Worm (Caenorhabditis elegans): ENCODE data around the gene dars-1.
A peak's percentile ranks its signal among the peaks of the same experiment; 100 is the strongest.

The dars-1 gene

DNA sequence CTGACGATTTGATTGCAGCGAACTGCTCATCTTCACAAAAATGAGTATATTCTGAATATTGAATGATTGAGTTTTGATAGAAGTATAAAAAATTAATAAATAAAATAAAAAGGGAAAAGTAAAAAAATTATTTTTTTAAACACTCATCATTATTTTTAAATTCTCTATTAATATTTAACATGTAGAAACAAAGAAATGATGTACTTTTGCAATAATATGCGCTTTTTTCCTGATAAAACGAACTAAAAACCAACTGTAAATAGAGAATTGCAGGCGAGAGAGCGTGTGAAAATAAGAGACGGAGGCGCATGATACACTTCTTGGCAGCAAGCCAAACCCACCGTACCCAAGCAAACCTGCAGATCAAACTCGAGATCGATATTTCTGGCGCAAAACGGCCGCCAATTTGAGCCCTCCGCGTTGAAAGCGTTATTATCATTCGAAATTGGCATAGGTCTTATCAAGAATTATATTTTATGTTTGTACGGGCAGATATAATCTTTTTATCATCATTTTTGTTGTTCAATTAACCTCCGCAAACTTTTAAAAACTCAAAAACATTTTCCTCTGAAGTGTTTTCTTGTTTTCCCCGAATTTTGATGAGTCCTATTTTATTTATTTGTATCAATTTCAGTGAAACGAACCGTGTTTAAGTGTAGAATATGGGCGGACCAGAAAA, 34.9 kb downstream of the dars-1 start, which contains the start of the genes rheb-1 and spk-1 (continued):
- TF ChIP-seq lsy-27 (tag; optimal IDR thresholded peaks at IDR 0.05; ENCODE audit: borderline replicate concordance, insufficient read depth) (peak; percentile 1), let-526 (GFP tag; IDR thresholded peaks at IDR 0.05) (peak; percentile 48; the same call in 1 of the 2 replicates), F49E8.2 (tag; optimal IDR thresholded peaks at IDR 0.05; ENCODE audit: insufficient read depth) (peak; percentile 77), mcd-1 (GFP tag; IDR thresholded peaks at IDR 0.05) (peak; percentile 89), F52B5.7 (tag; optimal IDR thresholded peaks at IDR 0.05) (peak; percentile 38), ceh-27 (GFP tag; optimal IDR thresholded peaks at IDR 0.05) (peak; percentile 86), zim-3 (tag; optimal IDR thresholded peaks at IDR 0.05) (no peak), lin-26 (GFP tag; IDR thresholded peaks at IDR 0.05) (peak; percentile 60; the same call in 1 of the 2 replicates), C06A6.2 (GFP tag; conservative IDR thresholded peaks at IDR 0.05) (peak; percentile 73), ets-4 (GFP tag; optimal IDR thresholded peaks at IDR 0.05) (peak; percentile 79), somi-1 (GFP tag; optimal IDR thresholded peaks at IDR 0.05) (peak; percentile 76), snpc-3.4 (tag; optimal IDR thresholded peaks at IDR 0.05) (peak; percentile 82), athp-1 (tag; optimal IDR thresholded peaks at IDR 0.05) (peak; percentile 86), K11D2.4 (GFP tag; IDR thresholded peaks at IDR 0.05) (peak; percentile 65), unc-62 (GFP tag; optimal IDR thresholded peaks at IDR 0.05) (peak; percentile 63), ceh-79 (tag; optimal IDR thresholded peaks at IDR 0.05) (no peak), B0261.1 (tag; optimal IDR thresholded peaks at IDR 0.05) (peak; percentile 7), F33H1.4 (GFP tag; IDR thresholded peaks at IDR 0.05) (peak; percentile 72), Y79H2A.3 (GFP tag; conservative IDR thresholded peaks at IDR 0.05) (0 out of 2 replicates have a peak, but pooled peaks have one; percentile 33), mxl-1 (tag; optimal IDR thresholded peaks at IDR 0.05) (no peak), hmg-20 (GFP tag; IDR thresholded peaks at IDR 0.05) (no peak), mel-28 (tag; optimal IDR thresholded peaks at IDR 0.05; ENCODE audit: borderline replicate concordance) (no peak), lin-35 (GFP tag; optimal IDR thresholded peaks at IDR 0.05) (peak in 1 of 3 experiments; percentile 58), pha-4 (tag; optimal IDR thresholded peaks at IDR 0.05) (peak; percentile 33), attf-6 (GFP tag; IDR thresholded peaks at IDR 0.05) (peak; percentile 22; the same call in 1 of the 2 replicates), K12H6.12 (tag; optimal IDR thresholded peaks at IDR 0.05) (peak; percentile 76), egl-18 (GFP tag; IDR thresholded peaks at IDR 0.05) (no peak), nfya-2 (GFP tag; IDR thresholded peaks at IDR 0.05) (no peak), ceh-91 (GFP tag; IDR thresholded peaks at IDR 0.05) (peak; percentile 76), cebp-1 (GFP tag; IDR thresholded peaks at IDR 0.05) (peak; percentile 77), cebp-1 (tag; optimal IDR thresholded peaks at IDR 0.05) (peak; percentile 86), egl-44 (GFP tag; IDR thresholded peaks at IDR 0.05) (peak; percentile 65; the same call in 1 of the 2 replicates), rec-8 (tag; optimal IDR thresholded peaks at IDR 0.05) (no peak), madf-3 (GFP tag; IDR thresholded peaks at IDR 0.05) (peak; percentile 81; the same call in 1 of the 2 replicates), dox-1 (GFP tag; IDR thresholded peaks at IDR 0.05) (peak; percentile 97), B0336.3 (GFP tag; IDR thresholded peaks at IDR 0.05) (peak; percentile 87), unc-130 (GFP tag; optimal IDR thresholded peaks at IDR 0.05) (peak; percentile 30), fkh-3 (tag; optimal IDR thresholded peaks at IDR 0.05) (no peak), hlh-26 (GFP tag; conservative IDR thresholded peaks at IDR 0.05) (no peak), nhr-90 (tag; optimal IDR thresholded peaks at IDR 0.05) (peak; percentile 56), snpc-1.1 (tag; optimal IDR thresholded peaks at IDR 0.05; ENCODE audit: insufficient read depth) (no peak), ekl-4 (GFP tag; IDR thresholded peaks at IDR 0.05) (peak; percentile 66; the same call in 1 of the 2 replicates), ztf-28 (GFP tag; IDR thresholded peaks at IDR 0.05) (0 out of 2 replicates have a peak, but pooled peaks have one; percentile 45), F39B2.1 (GFP tag; IDR thresholded peaks at IDR 0.05) (no peak), Y56A3A.18 (GFP tag; IDR thresholded peaks at IDR 0.05) (no peak), ccch-3 (GFP tag; optimal IDR thresholded peaks at IDR 0.05) (no peak)

All from whole organism, young adult.